Fruit fly (Drosophila melanogaster): ENCODE measurements around the gene mmy.

Gene mmy

DNA sequence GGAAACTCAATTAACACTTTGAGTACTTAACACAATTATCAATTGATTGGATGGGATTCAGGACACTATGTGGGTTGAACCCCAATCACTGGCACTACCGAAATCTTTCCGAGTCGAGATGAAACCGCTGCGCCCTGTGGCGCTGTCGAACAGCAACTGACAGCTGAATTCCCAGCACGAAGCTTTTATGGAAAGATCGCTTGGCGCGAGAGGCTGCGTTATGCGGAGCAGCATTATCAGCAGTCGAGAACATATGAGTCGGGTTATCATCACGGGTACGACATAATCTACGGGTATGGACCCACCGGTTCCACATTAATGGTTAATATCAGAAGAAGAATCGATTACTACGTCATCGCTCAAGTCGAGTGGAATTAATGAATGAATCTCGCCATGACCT is 50.6 kb downstream of the mmy start, which contains the start of gene Tig:
Tig (minus strand) TSS at position 163 of the 400 bp plus-strand sequence.
- no peak for TF ChIP-seq Sin3A (optimal IDR thresholded peaks at IDR 0.05)
- TF ChIP-seq psq (optimal IDR thresholded peaks at IDR 0.05) = no peak
- no peak for TF ChIP-seq ttk (optimal IDR thresholded peaks at IDR 0.05)
- no peak for TF ChIP-seq Myc (optimal IDR thresholded peaks at IDR 0.05)
- no peak for TF ChIP-seq h (optimal IDR thresholded peaks at IDR 0.05)
- TF ChIP-seq insv (optimal IDR thresholded peaks at IDR 0.05) = no peak

- TF ChIP-seq insv (optimal IDR thresholded peaks at IDR 0.05) (no peak), Myc (optimal IDR thresholded peaks at IDR 0.05) (no peak), ttk (optimal IDR thresholded peaks at IDR 0.05) (no peak), h (optimal IDR thresholded peaks at IDR 0.05) (no peak), psq (optimal IDR thresholded peaks at IDR 0.05) (no peak), Sin3A (optimal IDR thresholded peaks at IDR 0.05) (no peak)
Observed at dm6 chr2L:6422488-6422887, 51.2 kb downstream of the mmy start.

- TF ChIP-seq psq (optimal IDR thresholded peaks at IDR 0.05) (no peak), insv (optimal IDR thresholded peaks at IDR 0.05) (no peak), Myc (optimal IDR thresholded peaks at IDR 0.05) (no peak), Sin3A (optimal IDR thresholded peaks at IDR 0.05) (no peak), h (optimal IDR thresholded peaks at IDR 0.05) (no peak), ttk (optimal IDR thresholded peaks at IDR 0.05) (no peak)
Observed at dm6 chr2L:6421495-6421894, 52.2 kb downstream of the mmy start.

Measured in Kc167 (cell line).